Worm (Caenorhabditis elegans) whole organism, L2 larva: ENCODE data around the gene srlf-2.

Experiments
- C34F6.9 ChIP-seq: fragments of 150-350 bp; optimal IDR thresholded peaks from 2 replicates; lab custom pipeline; 2014; ENCODE audit warnings: missing biosample characterization, missing genetic modification characterization
- F13H6.1 ChIP-seq: sonication (generic microtip); optimal IDR thresholded peaks from 2 replicates; lab custom pipeline; 2016; ENCODE audit warnings: missing genetic modification characterization, missing compliant biosample characterization
- R02D3.7 ChIP-seq: fragments of 150-350 bp; optimal IDR thresholded peaks from 2 replicates; lab custom pipeline; 2014; ENCODE audit warnings: missing biosample characterization, missing genetic modification characterization
- Y55F3AM.14 ChIP-seq: fragments of 200-800 bp; sonication (Bioruptor generic); optimal IDR thresholded peaks from 2 replicates; lab custom pipeline; 2018; ENCODE audit warnings: mild to moderate bottlenecking, missing genetic modification characterization, missing compliant biosample characterization
- ZK546.5 ChIP-seq: sonication (generic microtip); optimal IDR thresholded peaks from 2 replicates; lab custom pipeline; 2017; ENCODE audit warnings: missing biosample characterization, missing genetic modification characterization
- alr-1 ChIP-seq: fragments of 150-350 bp; optimal IDR thresholded peaks from 2 replicates; lab custom pipeline; 2014; ENCODE audit warnings: missing biosample characterization, missing genetic modification characterization
- aly-2 ChIP-seq: fragments of 150-350 bp; optimal IDR thresholded peaks from 2 replicates; lab custom pipeline; 2014; ENCODE audit warnings: missing biosample characterization, missing genetic modification characterization
- ama-1 ChIP-seq: fragments of 150-350 bp; optimal IDR thresholded peaks from 2 replicates; lab custom pipeline; 2018; ENCODE audit warnings: inconsistent platforms
- blmp-1 ChIP-seq: sonication (generic microtip); optimal IDR thresholded peaks from 2 replicates; lab custom pipeline; 2017; ENCODE audit warnings: missing genetic modification characterization, mild to moderate bottlenecking, missing compliant biosample characterization, antibody characterized with exemption, moderate library complexity; ENCODE audit not compliant: insufficient read depth
- ceh-16 ChIP-seq: fragments of 150-350 bp; optimal IDR thresholded peaks from 2 replicates; lab custom pipeline; 2014; ENCODE audit warnings: missing biosample characterization, missing genetic modification characterization
- ceh-82 ChIP-seq: fragments of 150-350 bp; optimal IDR thresholded peaks from 2 replicates; lab custom pipeline; 2014; ENCODE audit warnings: missing biosample characterization, missing genetic modification characterization
- crh-2 ChIP-seq: sonication (generic microtip); optimal IDR thresholded peaks from 2 replicates; lab custom pipeline; 2017; ENCODE audit warnings: missing biosample characterization, missing genetic modification characterization
- dmd-4 ChIP-seq: sonication (generic microtip); optimal IDR thresholded peaks from 2 replicates; lab custom pipeline; 2017; ENCODE audit warnings: missing biosample characterization, missing genetic modification characterization
- egl-27 ChIP-seq: sonication (generic microtip); optimal IDR thresholded peaks from 3 replicates; lab custom pipeline; 2017; ENCODE audit warnings: missing biosample characterization, missing genetic modification reagents, missing genetic modification characterization
- elt-1 ChIP-seq: fragments of 150-350 bp; optimal IDR thresholded peaks from 2 replicates; lab custom pipeline; 2014; ENCODE audit warnings: missing biosample characterization, missing genetic modification characterization
- elt-3 ChIP-seq: sonication (generic microtip); optimal IDR thresholded peaks from 2 replicates; lab custom pipeline; 2017; ENCODE audit warnings: missing biosample characterization, missing genetic modification characterization
- fos-1 ChIP-seq: fragments of 150-350 bp; optimal IDR thresholded peaks from 2 replicates; lab custom pipeline; 2014; ENCODE audit warnings: missing biosample characterization, missing genetic modification characterization
- gmeb-1 ChIP-seq: fragments of 150-350 bp; optimal IDR thresholded peaks from 2 replicates; lab custom pipeline; 2014; ENCODE audit warnings: missing biosample characterization, missing genetic modification characterization
- lin-11 ChIP-seq: fragments of 150-350 bp; sonication (generic microtip); optimal IDR thresholded peaks from 2 replicates; lab custom pipeline; 2014; ENCODE audit warnings: missing biosample characterization, missing genetic modification characterization, inconsistent platforms, mixed read lengths
- lin-13 ChIP-seq: fragments of 150-350 bp; optimal IDR thresholded peaks from 2 replicates; lab custom pipeline; 2014; ENCODE audit warnings: missing biosample characterization, missing genetic modification reagents, missing genetic modification characterization
- lin-39 ChIP-seq: fragments of 150-350 bp; optimal IDR thresholded peaks from 2 replicates; lab custom pipeline; 2014; ENCODE audit warnings: missing biosample characterization, missing genetic modification reagents, missing genetic modification characterization
- lsy-2 ChIP-seq, 2 experiments: fragments of 150-350 bp in 1 of 2; sonication (generic microtip) in 1 of 2; optimal IDR thresholded peaks; 2 replicates each; lab custom pipeline; 2014 to 2017; ENCODE audit warnings: missing biosample characterization in 2 of 2, missing genetic modification characterization in 2 of 2
- mbf-1 ChIP-seq: sonication (generic microtip); optimal IDR thresholded peaks from 2 replicates; lab custom pipeline; 2017; ENCODE audit warnings: missing biosample characterization, missing genetic modification characterization
- mdl-1 ChIP-seq, 2 experiments: fragments of 150-350 bp in 1 of 2; sonication (generic microtip) in 1 of 2; optimal IDR thresholded peaks; 2 replicates each; lab custom pipeline; 2017; ENCODE audit warnings: missing biosample characterization in 2 of 2, missing genetic modification characterization in 2 of 2
- nhr-10 ChIP-seq: sonication (generic microtip); optimal IDR thresholded peaks from 2 replicates; lab custom pipeline; 2017; ENCODE audit warnings: missing biosample characterization, missing genetic modification characterization
- nhr-11 ChIP-seq: fragments of 150-350 bp; optimal IDR thresholded peaks from 2 replicates; lab custom pipeline; 2014; ENCODE audit warnings: missing biosample characterization, missing genetic modification characterization
- nhr-129 ChIP-seq: fragments of 150-350 bp; optimal IDR thresholded peaks from 2 replicates; lab custom pipeline; 2014; ENCODE audit warnings: missing biosample characterization, missing genetic modification characterization
- nhr-21 ChIP-seq: fragments of 150-350 bp; optimal IDR thresholded peaks from 2 replicates; lab custom pipeline; 2014; ENCODE audit warnings: missing biosample characterization, missing genetic modification characterization
- nhr-25 ChIP-seq: fragments of 150-350 bp; sonication (generic microtip); optimal IDR thresholded peaks from 3 replicates; lab custom pipeline; 2014; ENCODE audit warnings: missing biosample characterization, missing genetic modification characterization
- nhr-6 ChIP-seq: fragments of 150-350 bp; optimal IDR thresholded peaks from 2 replicates; lab custom pipeline; 2014; ENCODE audit warnings: missing biosample characterization, missing genetic modification characterization
- peb-1 ChIP-seq: fragments of 150-350 bp; optimal IDR thresholded peaks from 2 replicates; lab custom pipeline; 2014; ENCODE audit warnings: missing biosample characterization, missing genetic modification characterization
- sem-4 ChIP-seq: fragments of 150-350 bp; optimal IDR thresholded peaks from 2 replicates; lab custom pipeline; 2014; ENCODE audit warnings: missing biosample characterization, missing genetic modification reagents, missing genetic modification characterization
- skn-1 ChIP-seq: sonication (generic microtip); optimal IDR thresholded peaks from 2 replicates; lab custom pipeline; 2017; ENCODE audit warnings: missing biosample characterization, missing genetic modification characterization
- sma-3 ChIP-seq: sonication (generic microtip); optimal IDR thresholded peaks from 2 replicates; lab custom pipeline; 2016; ENCODE audit warnings: missing genetic modification reagents, missing genetic modification characterization, missing compliant biosample characterization
- sma-9 ChIP-seq, 2 experiments: fragments of 150-350 bp in 1 of 2; sonication (generic microtip) in 1 of 2; optimal IDR thresholded peaks; 2 replicates each; lab custom pipeline; 2014 to 2016; ENCODE audit warnings: missing genetic modification characterization in 2 of 2, mild to moderate bottlenecking in 1 of 2, missing biosample characterization in 1 of 2, missing compliant biosample characterization in 1 of 2, missing genetic modification reagents in 1 of 2, moderate library complexity in 1 of 2
- snpc-4 ChIP-seq: fragments of 150-350 bp; optimal IDR thresholded peaks from 2 replicates; lab custom pipeline; 2014; ENCODE audit warnings: missing biosample characterization, missing genetic modification characterization
- unc-39 ChIP-seq: fragments of 150-350 bp; optimal IDR thresholded peaks from 2 replicates; lab custom pipeline; 2014; ENCODE audit warnings: missing biosample characterization, missing genetic modification characterization
- unc-55 ChIP-seq: fragments of 150-350 bp; sonication (generic microtip); optimal IDR thresholded peaks from 3 replicates; lab custom pipeline; 2014; ENCODE audit warnings: missing biosample characterization, missing genetic modification reagents, missing genetic modification characterization
- unc-62 ChIP-seq: fragments of 150-350 bp; optimal IDR thresholded peaks from 2 replicates; lab custom pipeline; 2014; ENCODE audit warnings: missing biosample characterization, missing genetic modification reagents, missing genetic modification characterization
- zag-1 ChIP-seq: fragments of 150-350 bp; optimal IDR thresholded peaks from 2 replicates; lab custom pipeline; 2014; ENCODE audit warnings: missing biosample characterization, missing genetic modification characterization
- ztf-1 ChIP-seq: fragments of 200-800 bp; sonication (Bioruptor generic); conservative IDR thresholded peaks from 2 replicates; pipeline ENCODE4 v1.3.6; 2022; ENCODE audit warnings: missing genetic modification characterization, missing compliant biosample characterization
- ztf-11 ChIP-seq: sonication (generic microtip); optimal IDR thresholded peaks from 2 replicates; lab custom pipeline; 2017; ENCODE audit warnings: missing biosample characterization, missing genetic modification characterization
- ztf-4 ChIP-seq: fragments of 150-350 bp; optimal IDR thresholded peaks from 2 replicates; lab custom pipeline; 2014; ENCODE audit warnings: missing biosample characterization, missing genetic modification characterization

srlf-2 gene

ce11 chrIV:8510534-8510933, 20.5 kb downstream of the srlf-2 start, which contains the start of gene tag-77:
tag-77 (minus strand) TSS chrIV:8510548.
- TF ChIP-seq ceh-16 (tag; lab: Kevin White, UChicago) (no peak), nhr-129 (tag; lab: Kevin White, UChicago) (peak; percentile 20), fos-1 (peak; percentile 92), C34F6.9 (tag; lab: Kevin White, UChicago) (no peak), snpc-4 (tag; lab: Kevin White, UChicago) (peak; percentile 26)

- TF ChIP-seq elt-3 (tag; lab: Kevin White, UChicago), result no peak
- no peak for TF ChIP-seq ztf-11 (tag; lab: Kevin White, UChicago)
- peak; percentile 48 for TF ChIP-seq lin-13 (GFP tag; lab: Kevin White, UChicago)
- peak; percentile 45 for TF ChIP-seq C34F6.9 (tag; lab: Kevin White, UChicago)
- no peak for TF ChIP-seq egl-27 (tag; lab: Kevin White, UChicago)
- no peak for TF ChIP-seq ztf-4 (tag; lab: Kevin White, UChicago)
- peak; percentile 17 for TF ChIP-seq nhr-129 (tag; lab: Kevin White, UChicago)
- peak in 1 of 2 experiments; percentile 70 for TF ChIP-seq lsy-2 (tag; optimal IDR thresholded peaks at IDR 0.05; lab: Kevin White, UChicago)
- TF ChIP-seq dmd-4 (tag; lab: Kevin White, UChicago), result no peak
- no peak for TF ChIP-seq sem-4 (tag; lab: Kevin White, UChicago)
- TF ChIP-seq F13H6.1 (tag; lab: Kevin White, UChicago), result no peak
- TF ChIP-seq unc-39 (tag; lab: Kevin White, UChicago), result no peak
- no peak for TF ChIP-seq nhr-6 (tag; lab: Kevin White, UChicago)
- TF ChIP-seq skn-1 (tag; lab: Kevin White, UChicago), result no peak
- no peak for TF ChIP-seq zag-1 (tag; lab: Kevin White, UChicago)
- TF ChIP-seq R02D3.7 (tag; lab: Kevin White, UChicago), result no peak
- peak; percentile 82 for TF ChIP-seq gmeb-1 (tag; lab: Kevin White, UChicago)
- TF ChIP-seq mbf-1 (tag; lab: Kevin White, UChicago), result no peak
- peak; percentile 67 for TF ChIP-seq unc-55 (GFP tag; lab: Kevin White, UChicago)
- TF ChIP-seq nhr-11 (tag; lab: Kevin White, UChicago), result no peak
- no peak for TF ChIP-seq sma-9 (GFP tag; optimal IDR thresholded peaks at IDR 0.05; lab: Kevin White, UChicago)
- no peak for TF ChIP-seq sma-9 (tag; optimal IDR thresholded peaks at IDR 0.05; lab: Kevin White, UChicago)
- TF ChIP-seq ceh-82, result no peak
- TF ChIP-seq snpc-4 (tag; lab: Kevin White, UChicago), result peak; percentile 17
- TF ChIP-seq crh-2 (tag; lab: Kevin White, UChicago), result peak; percentile 33
- peak; percentile 14 for TF ChIP-seq fos-1
- no peak for TF ChIP-seq ztf-1
- peak; percentile 2 for TF ChIP-seq sma-3
- no peak for TF ChIP-seq mdl-1 (tag; optimal IDR thresholded peaks at IDR 0.05; lab: Kevin White, UChicago)
- TF ChIP-seq ZK546.5 (tag; lab: Kevin White, UChicago), result no peak
- no peak for TF ChIP-seq unc-62
- no peak for TF ChIP-seq blmp-1 (tag; lab: Kevin White, UChicago)
- no peak for TF ChIP-seq peb-1 (tag; lab: Kevin White, UChicago)
- TF ChIP-seq Y55F3AM.14 (GFP tag; lab: Kevin White, UChicago), result no peak
- TF ChIP-seq elt-1 (tag; lab: Kevin White, UChicago), result no peak
- TF ChIP-seq lin-39, result no peak
- TF ChIP-seq nhr-21 (tag; lab: Kevin White, UChicago), result no peak
Observed at ce11 chrIV:8511056-8511455, 21.0 kb downstream of the srlf-2 start, which contains the start of gene mes-6. mes-6 (plus strand) TSS chrIV:8511284.

ce11 chrIV:8512679-8513078, 22.7 kb downstream of the srlf-2 start, which contains the start of gene C09G4.4:
C09G4.4 (plus strand) TSS chrIV:8512979.
- TF ChIP-seq aly-2 (tag; lab: Kevin White, UChicago) (no peak), egl-27 (tag; lab: Kevin White, UChicago) (no peak), sma-3 (no peak), ceh-82 (no peak), alr-1 (tag; lab: Kevin White, UChicago) (no peak), unc-39 (tag; lab: Kevin White, UChicago) (no peak), F13H6.1 (tag; lab: Kevin White, UChicago) (no peak), elt-3 (tag; lab: Kevin White, UChicago) (no peak), unc-55 (GFP tag; lab: Kevin White, UChicago) (no peak), ztf-1 (no peak), nhr-6 (tag; lab: Kevin White, UChicago) (no peak), zag-1 (tag; lab: Kevin White, UChicago) (no peak), nhr-25 (tag; lab: Kevin White, UChicago) (no peak), ceh-16 (tag; lab: Kevin White, UChicago) (no peak), ama-1 (lab: Kevin White, UChicago) (no peak), lin-11 (tag; lab: Kevin White, UChicago) (no peak), lin-39 (no peak), nhr-10 (tag; lab: Kevin White, UChicago) (no peak)
